Worm (Caenorhabditis elegans) whole organism, midembryonic: ENCODE results near the gene wht-8.
"Not testable (repeated sequence)": the region's sequence is repeated elsewhere in the genome, so short reads cannot be mapped to it uniquely, and the experiment has no call there.

Source experiments
- T22C8.4 ChIP-seq: fragments of 200-800 bp; sonication (Bioruptor generic); IDR thresholded peaks from 2 replicates; pipeline ENCODE4 v1.3.6; 2022; ENCODE audit warnings: missing genetic modification characterization, missing compliant biosample characterization
- cog-1 ChIP-seq: sonication (generic microtip); optimal IDR thresholded peaks from 2 replicates; lab custom pipeline; 2016; ENCODE audit warnings: missing genetic modification characterization, missing compliant biosample characterization
- flt-1 ChIP-seq: fragments of 200-800 bp; sonication (Bioruptor generic); IDR thresholded peaks from 2 replicates; pipeline ENCODE4 v1.3.6; 2022; ENCODE audit warnings: missing genetic modification characterization, missing compliant biosample characterization
- klf-2 ChIP-seq: fragments of 200-800 bp; sonication (Bioruptor generic); conservative IDR thresholded peaks from 2 replicates; pipeline ENCODE4 v1.3.6; 2022; ENCODE audit warnings: missing genetic modification reagents, missing genetic modification characterization, missing compliant biosample characterization
- med-1 ChIP-seq: sonication (generic microtip); optimal IDR thresholded peaks from 2 replicates; lab custom pipeline; 2017; ENCODE audit warnings: missing genetic modification characterization, mild to moderate bottlenecking, missing compliant biosample characterization, antibody characterized with exemption, missing genetic modification reagents; ENCODE audit not compliant: insufficient read depth
- ref-1 ChIP-seq: fragments of 200-800 bp; sonication (Bioruptor generic); conservative IDR thresholded peaks from 2 replicates; pipeline ENCODE4 v1.3.6; 2022; ENCODE audit warnings: missing genetic modification reagents, missing genetic modification characterization, missing compliant biosample characterization
- tab-1 ChIP-seq: fragments of 200-800 bp; sonication (Bioruptor generic); IDR thresholded peaks from 2 replicates; pipeline ENCODE4 v1.3.6; 2022; ENCODE audit warnings: missing genetic modification characterization, missing compliant biosample characterization
- ztf-23 ChIP-seq: fragments of 200-800 bp; sonication (Bioruptor generic); IDR thresholded peaks from 2 replicates; pipeline ENCODE4 v1.3.6; 2022; ENCODE audit warnings: missing genetic modification reagents, missing genetic modification characterization, missing compliant biosample characterization
- ztf-29 ChIP-seq: fragments of 200-800 bp; sonication (Bioruptor generic); IDR thresholded peaks from 2 replicates; pipeline ENCODE4 v1.3.6; 2022; ENCODE audit warnings: missing genetic modification reagents, missing genetic modification characterization, missing compliant biosample characterization

wht-8 gene

ce11 chrIII:11221583-11222191 is 3.1 kb downstream of the wht-8 start:
- TF ChIP-seq ref-1 (no peak), T22C8.4 (GFP tag; lab: Robert Waterston, UW) (peak; percentile 94)

DNA sequence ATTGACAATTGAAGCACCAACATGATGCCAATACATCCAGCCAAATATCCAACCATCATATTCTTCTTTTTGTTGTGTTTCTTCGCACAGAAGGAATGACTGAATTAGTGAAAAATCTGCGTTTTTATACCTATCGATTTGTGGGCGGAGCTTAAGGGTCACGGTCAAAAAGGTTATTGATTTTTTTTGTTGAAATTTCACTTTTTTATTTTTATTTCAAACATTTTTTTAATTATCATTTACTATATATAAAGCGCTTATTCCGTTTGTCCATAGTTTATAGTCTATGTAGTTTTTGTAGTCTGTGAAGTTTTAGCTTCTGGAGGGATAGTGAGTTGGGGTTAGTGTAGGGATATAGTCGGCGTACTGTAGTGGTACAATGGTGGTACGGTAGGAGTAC is 5.4 kb downstream of the wht-8 start, which contains the start of gene Y47D3A.13:
Y47D3A.13 (minus strand) TSS at position 101 of the 400 bp plus-strand sequence.
- not testable (repeated sequence) for TF ChIP-seq ztf-23, T22C8.4, klf-2 (GFP tag; lab: Robert Waterston, UW)

DNA sequence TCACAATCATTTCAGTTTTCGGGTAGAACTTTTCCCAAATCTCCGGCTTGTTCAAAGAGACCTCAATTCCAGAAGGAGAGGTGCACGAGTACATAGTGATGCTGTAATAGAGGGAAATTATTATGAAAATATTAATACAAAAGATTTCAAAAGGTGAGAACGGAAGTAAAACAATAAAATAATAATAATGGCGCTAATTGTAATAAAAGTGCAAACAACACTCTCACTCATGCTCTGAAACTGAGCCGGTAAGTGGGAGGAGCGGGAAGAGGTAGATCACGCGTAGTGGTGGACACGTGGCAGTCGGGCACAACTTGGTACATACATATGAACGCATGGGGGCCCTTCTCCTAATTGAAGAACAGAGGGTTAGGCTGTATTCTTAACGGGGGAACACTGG is 8.4 kb downstream of the wht-8 start, which contains the start of gene tbx-37:
tbx-37 (minus strand) TSS at position 101 of the 400 bp plus-strand sequence.
- TF ChIP-seq T22C8.4 (GFP tag; lab: Robert Waterston, UW) (no peak), ref-1 (no peak), ztf-29 (GFP tag; lab: Robert Waterston, UW) (no peak), cog-1 (no peak), med-1 (GFP tag; lab: Kevin White, UChicago) (no peak), klf-2 (GFP tag; lab: Robert Waterston, UW) (no peak), flt-1 (GFP tag; lab: Robert Waterston, UW) (no peak), ztf-23 (GFP tag; lab: Robert Waterston, UW) (no peak), tab-1 (GFP tag; lab: Robert Waterston, UW) (no peak)

DNA sequence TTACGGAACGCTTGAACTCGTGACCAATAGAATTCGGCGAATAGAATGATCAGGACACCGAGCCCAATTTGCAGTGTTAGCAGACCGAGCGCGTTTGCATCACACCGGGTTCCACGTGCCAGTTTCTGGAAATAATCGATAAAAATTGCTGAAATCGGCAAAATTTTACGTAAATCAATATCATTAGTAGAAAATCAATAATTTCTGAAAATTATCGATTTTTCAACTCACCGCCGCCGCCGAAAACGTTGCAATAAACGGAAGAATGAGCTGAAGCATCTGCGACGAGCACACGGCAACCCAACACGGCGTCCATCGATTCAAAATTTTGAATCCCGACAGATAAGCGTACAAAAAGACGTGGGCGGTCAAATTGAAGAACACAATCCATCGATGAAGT is 12.0 kb downstream of the wht-8 start:
- no peak for TF ChIP-seq ztf-29 (GFP tag; lab: Robert Waterston, UW)
- peak; percentile 62 for TF ChIP-seq T22C8.4 (GFP tag; lab: Robert Waterston, UW)

- TF ChIP-seq ref-1 (no peak), flt-1 (GFP tag; lab: Robert Waterston, UW) (no peak), T22C8.4 (GFP tag; lab: Robert Waterston, UW) (peak; percentile 76), med-1 (GFP tag; lab: Kevin White, UChicago) (no peak), klf-2 (GFP tag; lab: Robert Waterston, UW) (no peak)
These were observed 12.8 kb downstream of the wht-8 start for ce11 chrIII:11231408-11231807.

- no peak for TF ChIP-seq med-1 (GFP tag; lab: Kevin White, UChicago)
- TF ChIP-seq tab-1 (GFP tag; lab: Robert Waterston, UW) = no peak
- TF ChIP-seq klf-2 (GFP tag; lab: Robert Waterston, UW) = no peak
- no peak for TF ChIP-seq ztf-23 (GFP tag; lab: Robert Waterston, UW)
- no peak for TF ChIP-seq ztf-29 (GFP tag; lab: Robert Waterston, UW)
- no peak for TF ChIP-seq ref-1
- no peak for TF ChIP-seq cog-1
- no peak for TF ChIP-seq flt-1 (GFP tag; lab: Robert Waterston, UW)
- TF ChIP-seq T22C8.4 (GFP tag; lab: Robert Waterston, UW) = no peak
These were observed 13.4 kb downstream of the wht-8 start, which contains the start of gene elo-8 for ce11 chrIII:11231969-11232368. Gene elo-8, minus strand, starts transcription at chrIII:11232069.

- no peak for TF ChIP-seq flt-1 (GFP tag; lab: Robert Waterston, UW)
These were observed 16.2 kb downstream of the wht-8 start, which contains the start of gene Y47D3A.34 for ce11 chrIII:11234742-11235141. Gene Y47D3A.34, minus strand, starts transcription at chrIII:11234861.

DNA sequence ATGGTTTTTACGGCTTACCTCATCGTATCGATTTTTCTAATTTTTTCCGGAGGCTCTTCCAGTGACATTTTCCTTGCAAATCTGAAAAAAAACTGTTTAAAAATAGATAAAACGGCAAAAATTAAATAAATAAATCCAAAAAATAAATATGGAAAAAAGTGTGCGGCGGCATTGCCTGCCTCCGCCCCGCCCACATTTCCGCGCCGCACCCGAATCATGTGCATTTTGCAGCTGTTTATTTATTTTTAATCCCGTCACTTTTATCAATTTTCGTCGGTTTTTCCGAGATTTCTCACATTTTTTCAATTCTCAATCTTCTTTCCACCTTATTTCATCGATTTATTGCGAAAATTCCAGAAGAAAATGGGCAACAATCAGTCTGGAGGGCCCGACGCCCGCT is 18.2 kb downstream of the wht-8 start, which contains the start of the genes Y47D3A.14 and aakb-2:
Y47D3A.14 (minus strand) TSS at position 81 of the 400 bp plus-strand sequence.
aakb-2 (plus strand) TSS at position 356 of the 400 bp plus-strand sequence.
- TF ChIP-seq flt-1 (GFP tag; lab: Robert Waterston, UW) (peak; percentile 59; the same call in 1 of the 2 replicates), med-1 (GFP tag; lab: Kevin White, UChicago) (peak; percentile 58), cog-1 (no peak), ztf-23 (GFP tag; lab: Robert Waterston, UW) (peak; percentile 74)

ce11 chrIII:11237741-11238140 is 19.1 kb downstream of the wht-8 start:
- TF ChIP-seq tab-1 (GFP tag; lab: Robert Waterston, UW) (no peak), klf-2 (GFP tag; lab: Robert Waterston, UW) (no peak), ztf-23 (GFP tag; lab: Robert Waterston, UW) (no peak), med-1 (GFP tag; lab: Kevin White, UChicago) (no peak), ztf-29 (GFP tag; lab: Robert Waterston, UW) (no peak), flt-1 (GFP tag; lab: Robert Waterston, UW) (no peak), T22C8.4 (GFP tag; lab: Robert Waterston, UW) (no peak)

DNA sequence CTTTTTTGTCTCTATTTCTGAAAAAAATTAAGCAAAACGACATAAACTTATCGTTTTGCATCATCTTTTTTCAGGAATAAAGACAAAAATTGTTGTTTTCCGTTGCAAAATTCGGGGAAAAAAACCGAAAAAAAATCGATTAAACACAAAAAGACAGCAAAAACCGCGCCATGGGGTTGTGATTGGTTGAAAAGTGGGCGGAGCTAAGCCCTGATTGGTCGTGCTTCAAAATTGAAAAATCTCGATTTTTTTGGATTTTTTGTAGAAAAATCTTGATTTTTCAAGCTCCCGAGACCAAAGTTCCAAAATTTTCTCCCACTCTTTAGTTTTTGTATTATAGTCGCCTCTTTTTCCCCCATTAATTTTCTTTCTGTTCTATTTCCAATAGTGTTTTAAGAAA is 19.7 kb downstream of the wht-8 start:
- no peak for TF ChIP-seq klf-2 (GFP tag; lab: Robert Waterston, UW)
- no peak for TF ChIP-seq med-1 (GFP tag; lab: Kevin White, UChicago)
- TF ChIP-seq T22C8.4 (GFP tag; lab: Robert Waterston, UW) = no peak
- TF ChIP-seq ztf-23 (GFP tag; lab: Robert Waterston, UW) = no peak
- no peak for TF ChIP-seq ztf-29 (GFP tag; lab: Robert Waterston, UW)
- no peak for TF ChIP-seq cog-1
- TF ChIP-seq flt-1 (GFP tag; lab: Robert Waterston, UW) = no peak
- no peak for TF ChIP-seq ref-1
- no peak for TF ChIP-seq tab-1 (GFP tag; lab: Robert Waterston, UW)
